Fruit fly (Drosophila melanogaster) whole organism, embryonic: ENCODE data around the gene CG6738.

Experiments
- Abd-B ChIP-seq: fragments of 200-800 bp; sonication (Bioruptor generic); optimal IDR thresholded peaks from 2 replicates; lab custom pipeline; 2018; ENCODE audit warnings: missing biosample characterization, mild to moderate bottlenecking, missing genetic modification characterization, moderate library complexity
- Aef1 ChIP-seq: fragments of 200-800 bp; sonication (Bioruptor generic); IDR thresholded peaks from 3 replicates; pipeline ENCODE4 v1.3.6; 2022; ENCODE audit warnings: missing biosample characterization, missing genetic modification characterization
- Bgb ChIP-seq: fragments of 200-800 bp; sonication (Bioruptor generic); IDR thresholded peaks from 2 replicates; pipeline ENCODE4 v1.3.6; 2022; ENCODE audit warnings: missing biosample characterization, missing genetic modification characterization; ENCODE audit not compliant: partially characterized antibody
- CG10462 ChIP-seq: fragments of 200-800 bp; sonication (Bioruptor generic); optimal IDR thresholded peaks from 2 replicates; lab custom pipeline; 2016; ENCODE audit warnings: missing biosample characterization, missing genetic modification characterization
- CG10979 ChIP-seq: fragments of 200-800 bp; sonication (Bioruptor generic); optimal IDR thresholded peaks from 2 replicates; lab custom pipeline; 2018; ENCODE audit warnings: missing biosample characterization, mild to moderate bottlenecking, missing genetic modification characterization, moderate library complexity
- CG11504 ChIP-seq: fragments of 200-800 bp; sonication (Bioruptor generic); optimal IDR thresholded peaks from 3 replicates; lab custom pipeline; 2019; ENCODE audit warnings: missing biosample characterization, mild to moderate bottlenecking, missing genetic modification characterization, moderate library complexity
- CG11723 ChIP-seq: fragments of 200-800 bp; sonication (Bioruptor generic); optimal IDR thresholded peaks from 2 replicates; lab custom pipeline; 2017; ENCODE audit warnings: missing biosample characterization, mild to moderate bottlenecking, missing genetic modification characterization
- CG12391 ChIP-seq: fragments of 200-800 bp; sonication (Bioruptor generic); optimal IDR thresholded peaks from 3 replicates; lab custom pipeline; 2018; ENCODE audit warnings: missing biosample characterization, mild to moderate bottlenecking, missing genetic modification characterization, moderate library complexity
- CG13775 ChIP-seq: fragments of 200-800 bp; sonication (Bioruptor generic); optimal IDR thresholded peaks from 3 replicates; lab custom pipeline; 2017; ENCODE audit warnings: missing biosample characterization, mild to moderate bottlenecking, missing genetic modification characterization
- CG14710 ChIP-seq: fragments of 200-800 bp; sonication (Bioruptor generic); optimal IDR thresholded peaks from 3 replicates; lab custom pipeline; 2019; ENCODE audit warnings: missing biosample characterization, mild to moderate bottlenecking, missing genetic modification characterization, moderate library complexity
- CG15696 ChIP-seq: fragments of 200-800 bp; sonication (Bioruptor generic); optimal IDR thresholded peaks from 2 replicates; lab custom pipeline; 2019; ENCODE audit warnings: missing biosample characterization, mild to moderate bottlenecking, missing genetic modification characterization, moderate library complexity
- CG16813 ChIP-seq: fragments of 200-800 bp; sonication (Bioruptor generic); IDR thresholded peaks from 3 replicates; pipeline ENCODE4 v1.3.6; 2022; ENCODE audit warnings: missing biosample characterization, missing genetic modification characterization; ENCODE audit not compliant: partially characterized antibody
- CG18764 ChIP-seq: fragments of 200-800 bp; sonication (Bioruptor generic); optimal IDR thresholded peaks from 3 replicates; lab custom pipeline; 2016; ENCODE audit warnings: missing biosample characterization, missing genetic modification characterization
- CG31365 ChIP-seq: fragments of 200-800 bp; sonication (Bioruptor generic); optimal IDR thresholded peaks from 2 replicates; lab custom pipeline; 2018; ENCODE audit warnings: missing biosample characterization, mild to moderate bottlenecking, missing genetic modification characterization
- CG32532 ChIP-seq: fragments of 200-800 bp; sonication (Bioruptor generic); IDR thresholded peaks from 2 replicates; pipeline ENCODE4 v1.3.6; 2022; ENCODE audit warnings: missing biosample characterization, missing genetic modification characterization
- CG6683 ChIP-seq: fragments of 200-800 bp; sonication (Bioruptor generic); optimal IDR thresholded peaks from 2 replicates; lab custom pipeline; 2017; ENCODE audit warnings: missing biosample characterization, mild to moderate bottlenecking, missing genetic modification characterization, missing genetic modification reagents
- CG7963 ChIP-seq: fragments of 200-800 bp; sonication (Bioruptor generic); IDR thresholded peaks from 3 replicates; pipeline ENCODE4 v1.3.6; 2022; ENCODE audit warnings: missing biosample characterization, missing genetic modification characterization; ENCODE audit not compliant: partially characterized antibody
- CG8290 ChIP-seq, 3 experiments: fragments of 200-800 bp; sonication (Bioruptor generic); optimal IDR thresholded peaks; 2 replicates each; lab custom pipeline; 2016 to 2019; ENCODE audit warnings: missing biosample characterization in 3 of 3, missing genetic modification characterization in 3 of 3, mild to moderate bottlenecking in 2 of 3, moderate library complexity in 1 of 3
- CG9797 ChIP-seq: fragments of 200-800 bp; sonication (Bioruptor generic); optimal IDR thresholded peaks from 3 replicates; lab custom pipeline; 2018; ENCODE audit warnings: missing biosample characterization, mild to moderate bottlenecking, missing genetic modification characterization
- CrebB ChIP-seq: fragments of 200-800 bp; sonication (Bioruptor generic); optimal IDR thresholded peaks from 3 replicates; lab custom pipeline; 2018; ENCODE audit warnings: missing biosample characterization, mild to moderate bottlenecking, missing genetic modification characterization
- Doc3 ChIP-seq: fragments of 200-800 bp; sonication (Bioruptor generic); IDR thresholded peaks from 3 replicates; pipeline ENCODE4 v1.3.6; 2022; ENCODE audit warnings: missing biosample characterization, missing genetic modification characterization; ENCODE audit not compliant: partially characterized antibody
- Gug ChIP-seq: fragments of 200-800 bp; sonication (Bioruptor generic); IDR thresholded peaks from 4 replicates; pipeline ENCODE4 v1.3.6; 2022; ENCODE audit warnings: missing biosample characterization, missing genetic modification characterization
- HLHmδ ChIP-seq: fragments of 200-800 bp; sonication (Bioruptor generic); optimal IDR thresholded peaks from 2 replicates; lab custom pipeline; 2018; ENCODE audit warnings: missing biosample characterization, mild to moderate bottlenecking, missing genetic modification characterization, moderate library complexity
- Med ChIP-seq: fragments of 200-800 bp; sonication (Bioruptor generic); peaks from one replicate; lab custom pipeline; 2016; ENCODE audit warnings: missing biosample characterization, missing genetic modification characterization, mild to moderate bottlenecking, inconsistent platforms, moderate library complexity
- Nf-YC ChIP-seq: fragments of 200-800 bp; optimal IDR thresholded peaks from 3 replicates; lab custom pipeline; 2019; ENCODE audit warnings: missing biosample characterization, mild to moderate bottlenecking, missing genetic modification characterization, moderate library complexity
- Pdp1 ChIP-seq, 2 experiments: fragments of 200-800 bp; sonication (Bioruptor generic); optimal IDR thresholded peaks; 3 replicates each; lab custom pipeline; 2016; ENCODE audit warnings: missing biosample characterization in 2 of 2, missing genetic modification characterization in 2 of 2, mild to moderate bottlenecking in 1 of 2, moderate library complexity in 1 of 2
- Scr ChIP-seq: fragments of 200-800 bp; sonication (Bioruptor generic); IDR thresholded peaks from 2 replicates; pipeline ENCODE4 v1.3.6; 2022; ENCODE audit warnings: missing biosample characterization, missing genetic modification characterization; ENCODE audit not compliant: partially characterized antibody
- Sox102F ChIP-seq: fragments of 200-800 bp; sonication (Bioruptor generic); optimal IDR thresholded peaks from 2 replicates; lab custom pipeline; 2018; ENCODE audit warnings: missing biosample characterization, mild to moderate bottlenecking, missing genetic modification characterization, moderate library complexity
- Spps ChIP-seq: fragments of 200-800 bp; sonication (Bioruptor generic); optimal IDR thresholded peaks from 2 replicates; lab custom pipeline; 2018; ENCODE audit warnings: missing biosample characterization, mild to moderate bottlenecking, missing genetic modification characterization
- Ssrp ChIP-seq: fragments of 200-800 bp; sonication (Bioruptor generic); optimal IDR thresholded peaks from 2 replicates; lab custom pipeline; 2018; ENCODE audit warnings: missing biosample characterization, mild to moderate bottlenecking, missing genetic modification characterization, moderate library complexity
- bbx ChIP-seq: fragments of 200-800 bp; sonication (Bioruptor generic); IDR thresholded peaks from 2 replicates; pipeline ENCODE4 v1.3.6; 2022; ENCODE audit warnings: missing biosample characterization, missing genetic modification characterization; ENCODE audit not compliant: partially characterized antibody
- dysf ChIP-seq: fragments of 200-800 bp; sonication (Bioruptor generic); IDR thresholded peaks from 3 replicates; pipeline ENCODE4 v1.3.6; 2022; ENCODE audit warnings: missing biosample characterization, missing genetic modification characterization
- esg ChIP-seq: fragments of 200-800 bp; sonication (Bioruptor generic); conservative IDR thresholded peaks from 2 replicates; pipeline ENCODE4 v1.3.6; 2022; ENCODE audit warnings: missing biosample characterization, missing genetic modification characterization
- ftz-f1 ChIP-seq: fragments of 200-800 bp; sonication (Bioruptor generic); optimal IDR thresholded peaks from 2 replicates; lab custom pipeline; 2016; ENCODE audit warnings: missing biosample characterization, missing genetic modification characterization
- gfzf ChIP-seq: fragments of 200-800 bp; sonication (Bioruptor generic); optimal IDR thresholded peaks from 2 replicates; lab custom pipeline; 2016; ENCODE audit warnings: missing biosample characterization, mild to moderate bottlenecking, missing genetic modification characterization, moderate library complexity
- insv ChIP-seq, 2 experiments: fragments of 200-800 bp; sonication (Bioruptor generic); optimal IDR thresholded peaks; 3 replicates each; lab custom pipeline; 2016 to 2018; ENCODE audit warnings: missing biosample characterization in 2 of 2, missing genetic modification characterization in 2 of 2
- knrl ChIP-seq: fragments of 200-800 bp; sonication (Bioruptor generic); IDR thresholded peaks from 3 replicates; pipeline ENCODE4 v1.3.6; 2022; ENCODE audit warnings: missing biosample characterization, missing genetic modification characterization; ENCODE audit not compliant: partially characterized antibody
- luna ChIP-seq: fragments of 200-800 bp; sonication (Bioruptor generic); optimal IDR thresholded peaks from 2 replicates; lab custom pipeline; 2016; ENCODE audit warnings: missing biosample characterization, missing genetic modification characterization
- mam ChIP-seq: fragments of 200-800 bp; sonication (Bioruptor generic); optimal IDR thresholded peaks from 3 replicates; lab custom pipeline; 2016; ENCODE audit warnings: missing biosample characterization, missing genetic modification characterization
- onecut ChIP-seq: fragments of 200-800 bp; sonication (Bioruptor generic); IDR thresholded peaks from 2 replicates; pipeline ENCODE4 v1.3.6; 2022; ENCODE audit warnings: missing biosample characterization, missing genetic modification characterization
- phol ChIP-seq: fragments of 200-800 bp; sonication (Bioruptor generic); optimal IDR thresholded peaks from 3 replicates; lab custom pipeline; 2018; ENCODE audit warnings: missing biosample characterization, mild to moderate bottlenecking, missing genetic modification characterization, moderate library complexity
- repo ChIP-seq: fragments of 200-800 bp; sonication (Bioruptor generic); optimal IDR thresholded peaks from 2 replicates; lab custom pipeline; 2016; ENCODE audit warnings: missing biosample characterization, missing genetic modification characterization
- scrt ChIP-seq: fragments of 200-800 bp; sonication (Bioruptor generic); optimal IDR thresholded peaks from 2 replicates; lab custom pipeline; 2018; ENCODE audit warnings: missing biosample characterization, mild to moderate bottlenecking, missing genetic modification characterization, moderate library complexity
- sna ChIP-seq: fragments of 200-800 bp; sonication (Bioruptor generic); IDR thresholded peaks from 2 replicates; pipeline ENCODE4 v1.3.6; 2022; ENCODE audit warnings: missing biosample characterization, missing genetic modification characterization; ENCODE audit not compliant: partially characterized antibody
- tna ChIP-seq: fragments of 200-800 bp; sonication (Bioruptor generic); IDR thresholded peaks from 2 replicates; pipeline ENCODE4 v1.3.6; 2022; ENCODE audit warnings: missing biosample characterization, missing genetic modification characterization; ENCODE audit not compliant: partially characterized antibody
- unpg ChIP-seq: fragments of 200-800 bp; sonication (Bioruptor generic); optimal IDR thresholded peaks from 3 replicates; lab custom pipeline; 2018; ENCODE audit warnings: missing biosample characterization, mild to moderate bottlenecking, missing genetic modification characterization, moderate library complexity
- zen ChIP-seq: fragments of 200-800 bp; sonication (Bioruptor generic); optimal IDR thresholded peaks from 3 replicates; lab custom pipeline; 2018; ENCODE audit warnings: missing biosample characterization, mild to moderate bottlenecking, missing genetic modification characterization, moderate library complexity
- zfh2 ChIP-seq: fragments of 200-800 bp; sonication (Bioruptor generic); optimal IDR thresholded peaks from 2 replicates; lab custom pipeline; 2016; ENCODE audit warnings: missing biosample characterization, missing genetic modification characterization

Gene CG6738

dm6 chr3R:23061209-23061608 is 38.1 kb upstream of the CG6738 start, which contains the start of the genes sav and Ublcp1 (continued):
- peak; percentile 44 for TF ChIP-seq zen (tag; lab: Kevin White, UChicago)
- 0 out of 2 replicates have a peak, but pooled peaks have one; percentile 14 for TF ChIP-seq CG32532 (GFP tag; lab: Robert Waterston, UW)
- TF ChIP-seq dysf (GFP tag; lab: Robert Waterston, UW): no peak
- TF ChIP-seq CG8290 (GFP tag; optimal IDR thresholded peaks at IDR 0.05; lab: Kevin White, UChicago): peak; percentile 28
- no peak for TF ChIP-seq CG8290 (tag; optimal IDR thresholded peaks at IDR 0.05; lab: Kevin White, UChicago)
- peak; percentile 90 for TF ChIP-seq bbx (GFP tag; lab: Robert Waterston, UW)
- peak; percentile 9 for TF ChIP-seq Nf-YC (tag; lab: Kevin White, UChicago)
- no peak for TF ChIP-seq Aef1
- peak; percentile 92 for TF ChIP-seq knrl (GFP tag; lab: Robert Waterston, UW)
- peak; percentile 91 for TF ChIP-seq Doc3 (GFP tag; lab: Robert Waterston, UW)
- no peak for TF ChIP-seq ftz-f1 (GFP tag; lab: Kevin White, UChicago)
- peak; percentile 80 for TF ChIP-seq CG7963 (GFP tag; lab: Robert Waterston, UW)
- no peak for TF ChIP-seq CG11504
- TF ChIP-seq scrt (GFP tag; lab: Kevin White, UChicago): no peak
- no peak for TF ChIP-seq CG11723
- TF ChIP-seq HLHmδ (GFP tag; lab: Kevin White, UChicago): no peak
- peak; percentile 37 for TF ChIP-seq CG10979 (tag; lab: Kevin White, UChicago)
- no peak for TF ChIP-seq Pdp1 (GFP tag; optimal IDR thresholded peaks at IDR 0.05; lab: Kevin White, UChicago)
- TF ChIP-seq CG10462 (GFP tag; lab: Kevin White, UChicago): peak; percentile 12
- 0 out of 2 replicates have a peak, but pooled peaks have one; percentile 3 for TF ChIP-seq onecut
- TF ChIP-seq esg (GFP tag; lab: Robert Waterston, UW): 0 out of 2 replicates have a peak, but pooled peaks have one; percentile 21
- TF ChIP-seq CG18764 (GFP tag; lab: Kevin White, UChicago): no peak
- TF ChIP-seq insv (GFP tag; optimal IDR thresholded peaks at IDR 0.05; lab: Kevin White, UChicago): no peak
- peak; percentile 17 for TF ChIP-seq Ssrp
- TF ChIP-seq repo (GFP tag; lab: Kevin White, UChicago): no peak
- peak; percentile 74 for TF ChIP-seq CG14710 (tag; lab: Kevin White, UChicago)
- peak; percentile 17 for TF ChIP-seq Spps (tag; lab: Kevin White, UChicago)
- TF ChIP-seq Bgb: peak; percentile 87
- peak; percentile 53 for TF ChIP-seq Abd-B (GFP tag; lab: Kevin White, UChicago)
- TF ChIP-seq luna (GFP tag; lab: Kevin White, UChicago): no peak
- TF ChIP-seq tna (GFP tag; lab: Robert Waterston, UW): peak; percentile 69; the same call in 1 of the 2 replicates
- TF ChIP-seq gfzf (GFP tag; lab: Kevin White, UChicago): peak; percentile 60
- TF ChIP-seq mam: no peak
- TF ChIP-seq CG31365 (tag; lab: Kevin White, UChicago): no peak
- TF ChIP-seq CG13775 (GFP tag; lab: Kevin White, UChicago): peak; percentile 40
- TF ChIP-seq CG15696: no peak
- peak; percentile 65 for TF ChIP-seq CG12391 (tag; lab: Kevin White, UChicago)
- TF ChIP-seq CG16813 (GFP tag; lab: Robert Waterston, UW): peak; percentile 91
- peak; percentile 30 for TF ChIP-seq Sox102F (GFP tag; lab: Kevin White, UChicago)
- TF ChIP-seq zfh2 (GFP tag; lab: Kevin White, UChicago): no peak
- TF ChIP-seq unpg: peak; percentile 36
- peak; percentile 93 for TF ChIP-seq sna (GFP tag; lab: Robert Waterston, UW)
- no peak for TF ChIP-seq CrebB (tag; lab: Kevin White, UChicago)
- TF ChIP-seq phol (tag; lab: Kevin White, UChicago): peak; percentile 57
- peak; percentile 27; the same call in 1 of the 4 replicates for TF ChIP-seq Gug (GFP tag; lab: Robert Waterston, UW)
- TF ChIP-seq CG6683 (GFP tag; lab: Kevin White, UChicago): no peak
- peak; percentile 18 for TF ChIP-seq Med
- TF ChIP-seq CG9797: peak; percentile 71
- TF ChIP-seq Scr (GFP tag; lab: Robert Waterston, UW): peak; percentile 93
